Fruit fly (Drosophila melanogaster) S2 (cell line): ENCODE measurements around the gene CG45116.

Source experiments
- CG8478 ChIP-seq: fragments of >200 bp; optimal IDR thresholded peaks from 2 replicates; lab custom pipeline; 2018
- CTCF ChIP-seq, 2 experiments: fragments of >200 bp; optimal IDR thresholded peaks; 2 replicates each; lab custom pipeline; 2018

DNA sequence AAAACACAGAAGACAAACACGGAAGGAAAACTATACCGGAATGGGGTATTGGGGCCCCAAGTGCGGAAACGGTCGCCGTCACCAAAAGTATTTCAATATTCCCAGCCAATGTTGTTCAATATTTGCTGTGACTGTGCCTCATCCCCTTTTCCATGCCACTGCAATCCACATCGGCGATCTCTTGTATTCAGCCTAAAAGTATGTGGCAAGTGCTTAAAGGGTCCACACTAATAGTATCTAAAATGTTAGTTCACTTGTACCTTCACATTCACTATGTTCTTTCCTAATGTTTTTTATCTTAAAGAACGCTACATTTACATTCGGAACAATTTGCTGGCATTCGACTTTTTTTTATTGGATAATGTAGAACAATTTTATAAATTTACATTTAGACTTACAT lies 18.3 kb upstream of the CG45116 start:
- peak in 1 of 2 experiments; percentile 8 for TF ChIP-seq CTCF (optimal IDR thresholded peaks at IDR 0.05; lab: Kevin White, UChicago)
- no peak for TF ChIP-seq CG8478
